Fruit fly (Drosophila melanogaster) whole organism, embryonic: ENCODE results near the gene tok.

Experiments
- Ada2b ChIP-seq: fragments of 200-800 bp; sonication (Bioruptor generic); IDR thresholded peaks from 2 replicates; pipeline ENCODE4 v1.3.6; 2022; ENCODE audit warnings: missing biosample characterization, missing genetic modification characterization
- Adf1 ChIP-seq: fragments of 200-800 bp; sonication (Bioruptor generic); IDR thresholded peaks from 2 replicates; pipeline ENCODE4 v1.3.6; 2022; ENCODE audit warnings: missing biosample characterization, missing genetic modification characterization
- CG10543 ChIP-seq: fragments of 200-800 bp; sonication (Bioruptor generic); optimal IDR thresholded peaks from 3 replicates; lab custom pipeline; 2017; ENCODE audit warnings: missing biosample characterization, mild to moderate bottlenecking, missing genetic modification characterization, moderate library complexity
- CG12219 ChIP-seq: fragments of 200-800 bp; sonication (Bioruptor generic); optimal IDR thresholded peaks from 3 replicates; lab custom pipeline; 2018; ENCODE audit warnings: missing biosample characterization, mild to moderate bottlenecking, missing genetic modification characterization
- CG13894 ChIP-seq: fragments of 200-800 bp; sonication (Bioruptor generic); optimal IDR thresholded peaks from 3 replicates; lab custom pipeline; 2018; ENCODE audit warnings: missing biosample characterization, mild to moderate bottlenecking, missing genetic modification characterization, moderate library complexity
- CG14965 ChIP-seq: fragments of 200-800 bp; sonication (Bioruptor generic); optimal IDR thresholded peaks from 2 replicates; lab custom pipeline; 2016; ENCODE audit warnings: missing biosample characterization, missing genetic modification characterization, borderline replicate concordance
- CG15011 ChIP-seq: fragments of 200-800 bp; sonication (Bioruptor generic); optimal IDR thresholded peaks from 3 replicates; lab custom pipeline; 2018; ENCODE audit warnings: missing biosample characterization, mild to moderate bottlenecking, missing genetic modification characterization
- CG1529 ChIP-seq: fragments of 200-800 bp; sonication (Bioruptor generic); optimal IDR thresholded peaks from 3 replicates; lab custom pipeline; 2018; ENCODE audit warnings: missing biosample characterization, missing genetic modification characterization
- CG17568 ChIP-seq: fragments of 200-800 bp; sonication (Bioruptor generic); optimal IDR thresholded peaks from 2 replicates; lab custom pipeline; 2018; ENCODE audit warnings: missing biosample characterization, mild to moderate bottlenecking, missing genetic modification characterization, moderate library complexity
- CG17802 ChIP-seq: fragments of 200-800 bp; sonication (Bioruptor generic); optimal IDR thresholded peaks from 2 replicates; lab custom pipeline; 2018; ENCODE audit warnings: missing biosample characterization, mild to moderate bottlenecking, missing genetic modification characterization, moderate library complexity
- CG2712 ChIP-seq: fragments of 200-800 bp; optimal IDR thresholded peaks from 3 replicates; lab custom pipeline; 2019; ENCODE audit warnings: missing biosample characterization, mild to moderate bottlenecking, missing genetic modification characterization, moderate library complexity
- CG30020 ChIP-seq: fragments of 200-800 bp; optimal IDR thresholded peaks from 2 replicates; lab custom pipeline; 2019; ENCODE audit warnings: missing biosample characterization, mild to moderate bottlenecking, missing genetic modification characterization, moderate library complexity
- CG7556 ChIP-seq: fragments of 200-800 bp; sonication (Bioruptor generic); optimal IDR thresholded peaks from 2 replicates; lab custom pipeline; 2017; ENCODE audit warnings: missing biosample characterization, mild to moderate bottlenecking, missing genetic modification characterization
- CG7963 ChIP-seq: fragments of 200-800 bp; sonication (Bioruptor generic); IDR thresholded peaks from 3 replicates; pipeline ENCODE4 v1.3.6; 2022; ENCODE audit warnings: missing biosample characterization, missing genetic modification characterization; ENCODE audit not compliant: partially characterized antibody
- CG8924 ChIP-seq: fragments of 200-800 bp; optimal IDR thresholded peaks from 3 replicates; lab custom pipeline; 2019; ENCODE audit warnings: missing biosample characterization, mild to moderate bottlenecking, missing genetic modification characterization, moderate library complexity
- CG9727 ChIP-seq: fragments of 200-800 bp; sonication (Bioruptor generic); optimal IDR thresholded peaks from 3 replicates; lab custom pipeline; 2017; ENCODE audit warnings: missing biosample characterization, mild to moderate bottlenecking, missing genetic modification characterization
- CG9817 ChIP-seq: fragments of 200-800 bp; sonication (Bioruptor generic); optimal IDR thresholded peaks from 2 replicates; lab custom pipeline; 2018; ENCODE audit warnings: missing biosample characterization, mild to moderate bottlenecking, missing genetic modification characterization, moderate library complexity
- CG9932 ChIP-seq: fragments of 200-800 bp; sonication (Bioruptor generic); IDR thresholded peaks from 2 replicates; pipeline ENCODE4 v1.3.6; 2022; ENCODE audit warnings: missing biosample characterization, missing genetic modification characterization
- Drgx ChIP-seq: fragments of 200-800 bp; sonication (Bioruptor generic); IDR thresholded peaks from 2 replicates; pipeline ENCODE4 v1.3.6; 2022; ENCODE audit warnings: missing biosample characterization, missing genetic modification characterization
- Hr39 ChIP-seq: fragments of >200 bp; optimal IDR thresholded peaks from 2 replicates; lab custom pipeline; 2017
- Hr51 ChIP-seq, 2 experiments: fragments of 200-800 bp; sonication (Bioruptor generic); optimal IDR thresholded peaks; 2 replicates in 1 of 2; 3 replicates in 1 of 2; lab custom pipeline; 2016 to 2018; ENCODE audit warnings: missing biosample characterization in 2 of 2, missing genetic modification characterization in 2 of 2, mild to moderate bottlenecking in 1 of 2, moderate library complexity in 1 of 2
- Hsf ChIP-seq: fragments of 200-800 bp; sonication (Bioruptor generic); optimal IDR thresholded peaks from 3 replicates; lab custom pipeline; 2016; ENCODE audit warnings: missing biosample characterization, missing genetic modification characterization
- Lhr ChIP-seq: fragments of 200-800 bp; sonication (Bioruptor generic); optimal IDR thresholded peaks from 3 replicates; lab custom pipeline; 2017; ENCODE audit warnings: mild to moderate bottlenecking, missing biosample characterization, missing genetic modification reagents, missing genetic modification characterization
- Ptx1 ChIP-seq: fragments of 200-800 bp; sonication (Bioruptor generic); IDR thresholded peaks from 2 replicates; pipeline ENCODE4 v1.3.6; 2022; ENCODE audit warnings: missing biosample characterization, missing genetic modification characterization
- Scr ChIP-seq: fragments of 200-800 bp; sonication (Bioruptor generic); IDR thresholded peaks from 2 replicates; pipeline ENCODE4 v1.3.6; 2022; ENCODE audit warnings: missing biosample characterization, missing genetic modification characterization; ENCODE audit not compliant: partially characterized antibody
- Sox102F ChIP-seq: fragments of 200-800 bp; sonication (Bioruptor generic); optimal IDR thresholded peaks from 2 replicates; lab custom pipeline; 2018; ENCODE audit warnings: missing biosample characterization, mild to moderate bottlenecking, missing genetic modification characterization, moderate library complexity
- Sry-β ChIP-seq: fragments of 200-800 bp; sonication (Bioruptor generic); optimal IDR thresholded peaks from 2 replicates; lab custom pipeline; 2018; ENCODE audit warnings: missing biosample characterization, mild to moderate bottlenecking, missing genetic modification characterization, moderate library complexity
- amos ChIP-seq: fragments of 200-800 bp; sonication (Bioruptor generic); IDR thresholded peaks from 2 replicates; pipeline ENCODE4 v1.3.6; 2022; ENCODE audit warnings: missing biosample characterization, missing genetic modification characterization; ENCODE audit not compliant: partially characterized antibody
- az2 ChIP-seq: fragments of 200-800 bp; sonication (Bioruptor generic); optimal IDR thresholded peaks from 3 replicates; lab custom pipeline; 2016; ENCODE audit warnings: missing biosample characterization, missing genetic modification characterization
- danr ChIP-seq: fragments of 200-800 bp; sonication (Bioruptor generic); IDR thresholded peaks from 2 replicates; pipeline ENCODE4 v1.3.6; 2022; ENCODE audit warnings: missing biosample characterization, missing genetic modification characterization
- dysf ChIP-seq: fragments of 200-800 bp; sonication (Bioruptor generic); IDR thresholded peaks from 3 replicates; pipeline ENCODE4 v1.3.6; 2022; ENCODE audit warnings: missing biosample characterization, missing genetic modification characterization
- fd96Cb ChIP-seq: fragments of 200-800 bp; sonication (Bioruptor generic); optimal IDR thresholded peaks from 2 replicates; lab custom pipeline; 2018; ENCODE audit warnings: missing biosample characterization, mild to moderate bottlenecking, missing genetic modification characterization, moderate library complexity
- ftz-f1 ChIP-seq: fragments of 200-800 bp; sonication (Bioruptor generic); optimal IDR thresholded peaks from 2 replicates; lab custom pipeline; 2016; ENCODE audit warnings: missing biosample characterization, missing genetic modification characterization
- gem ChIP-seq: fragments of 200-800 bp; sonication (Bioruptor generic); optimal IDR thresholded peaks from 2 replicates; lab custom pipeline; 2019; ENCODE audit warnings: missing biosample characterization, mild to moderate bottlenecking, missing genetic modification characterization, moderate library complexity
- gsb ChIP-seq: fragments of 200-800 bp; sonication (Bioruptor generic); IDR thresholded peaks from 2 replicates; pipeline ENCODE4 v1.3.6; 2022; ENCODE audit warnings: missing biosample characterization, missing genetic modification characterization
- h ChIP-seq: fragments of >200 bp; optimal IDR thresholded peaks from 2 replicates; lab custom pipeline; 2017
- hb ChIP-seq: fragments of 200-800 bp; sonication (Bioruptor generic); IDR thresholded peaks from 3 replicates; pipeline ENCODE4 v1.3.6; 2022; ENCODE audit warnings: missing biosample characterization, missing genetic modification characterization; ENCODE audit not compliant: partially characterized antibody
- hbn ChIP-seq: fragments of 200-800 bp; sonication (Bioruptor generic); IDR thresholded peaks from 2 replicates; pipeline ENCODE4 v1.3.6; 2022; ENCODE audit warnings: missing biosample characterization, missing genetic modification characterization; ENCODE audit not compliant: partially characterized antibody
- hkb ChIP-seq, 2 experiments: fragments of 200-800 bp in 1 of 2; fragments of >200 bp in 1 of 2; sonication (Bioruptor generic) in 1 of 2; IDR thresholded peaks in 1 of 2; optimal IDR thresholded peaks in 1 of 2; 2 replicates each; pipeline versions ENCODE4 v1.3.6 to Lab custom; 2017 to 2022; ENCODE audit warnings: missing biosample characterization in 1 of 2, missing genetic modification characterization in 1 of 2
- inv ChIP-seq: fragments of 200-800 bp; sonication (Bioruptor generic); IDR thresholded peaks from 2 replicates; pipeline ENCODE4 v1.3.6; 2022; ENCODE audit warnings: missing biosample characterization, missing genetic modification characterization; ENCODE audit not compliant: partially characterized antibody
- lmd ChIP-seq: fragments of 200-800 bp; sonication (Bioruptor generic); IDR thresholded peaks from 2 replicates; pipeline ENCODE4 v1.3.6; 2022; ENCODE audit warnings: missing biosample characterization, missing genetic modification characterization
- nom ChIP-seq: fragments of 200-800 bp; sonication (Bioruptor generic); optimal IDR thresholded peaks from 2 replicates; lab custom pipeline; 2017; ENCODE audit warnings: missing biosample characterization, missing genetic modification characterization, mild to moderate bottlenecking, moderate library complexity, missing genetic modification reagents
- otp ChIP-seq: fragments of 200-800 bp; sonication (Bioruptor generic); IDR thresholded peaks from 3 replicates; pipeline ENCODE4, ENCODE4 v1.3.6; 2022; ENCODE audit warnings: missing biosample characterization, missing genetic modification characterization
- sima ChIP-seq: fragments of 200-800 bp; sonication (Bioruptor generic); optimal IDR thresholded peaks from 2 replicates; lab custom pipeline; 2016; ENCODE audit warnings: missing biosample characterization, missing genetic modification characterization
- so ChIP-seq: fragments of 200-800 bp; sonication (Bioruptor generic); IDR thresholded peaks from 3 replicates; pipeline ENCODE4 v1.3.6; 2022; ENCODE audit warnings: missing biosample characterization, missing genetic modification characterization
- stc ChIP-seq: fragments of 200-800 bp; sonication (Bioruptor generic); IDR thresholded peaks from 2 replicates; pipeline ENCODE4 v1.3.6; 2022; ENCODE audit warnings: missing biosample characterization, missing genetic modification characterization
- sug ChIP-seq: fragments of 200-800 bp; optimal IDR thresholded peaks from 2 replicates; lab custom pipeline; 2019; ENCODE audit warnings: missing biosample characterization, mild to moderate bottlenecking, missing genetic modification characterization, moderate library complexity
- tin ChIP-seq: fragments of 200-800 bp; sonication (Bioruptor generic); optimal IDR thresholded peaks from 3 replicates; lab custom pipeline; 2016; ENCODE audit warnings: missing biosample characterization, missing genetic modification characterization
- ttk ChIP-seq: fragments of 200-800 bp; sonication (Bioruptor generic); IDR thresholded peaks from 2 replicates; pipeline ENCODE4 v2.1.2; 2022; ENCODE audit warnings: missing biosample characterization, missing genetic modification characterization
- usp ChIP-seq: fragments of >200 bp; optimal IDR thresholded peaks from 2 replicates; lab custom pipeline; 2017; ENCODE audit warnings: missing biosample characterization, missing genetic modification characterization
- zf30C ChIP-seq: fragments of 200-800 bp; sonication (Bioruptor generic); optimal IDR thresholded peaks from 3 replicates; lab custom pipeline; 2018; ENCODE audit warnings: missing biosample characterization, mild to moderate bottlenecking, missing genetic modification characterization

The tok gene

dm6 chr3R:24753561-24754027 lies 34.1 kb downstream of the tok start, which contains the start of gene asp (continued):
- TF ChIP-seq CG1529 (GFP tag; lab: Kevin White, UChicago) (no peak), Drgx (GFP tag; lab: Robert Waterston, UW) (no peak), otp (no peak), CG9932 (GFP tag; lab: Robert Waterston, UW) (0 out of 2 replicates have a peak, but pooled peaks have one; percentile 30), CG10543 (no peak), Lhr (GFP tag; lab: Kevin White, UChicago) (no peak), inv (peak; percentile 74), CG7556 (no peak), CG12219 (no peak), danr (GFP tag; lab: Robert Waterston, UW) (no peak), CG7963 (peak; percentile 90), CG2712 (tag; lab: Kevin White, UChicago) (no peak), Adf1 (GFP tag; lab: Robert Waterston, UW) (no peak), nom (GFP tag; lab: Kevin White, UChicago) (no peak), CG15011 (GFP tag; lab: Kevin White, UChicago) (no peak), ftz-f1 (GFP tag; lab: Kevin White, UChicago) (no peak), sima (GFP tag; lab: Kevin White, UChicago) (no peak), Hr51 (GFP tag; optimal IDR thresholded peaks at IDR 0.05; lab: Kevin White, UChicago) (no peak), CG8924 (peak; percentile 24), so (no peak), ttk (GFP tag; lab: Robert Waterston, UW) (no peak), hb (GFP tag; lab: Robert Waterston, UW) (peak; percentile 84), zf30C (no peak), hbn (peak; percentile 82), CG17568 (GFP tag; lab: Kevin White, UChicago) (no peak), Ptx1 (GFP tag; lab: Robert Waterston, UW) (no peak), CG9727 (GFP tag; lab: Kevin White, UChicago) (peak; percentile 19), fd96Cb (tag; lab: Kevin White, UChicago) (no peak), Sox102F (GFP tag; lab: Kevin White, UChicago) (no peak), hkb (optimal IDR thresholded peaks at IDR 0.05; lab: Kevin White, UChicago) (no peak), hkb (GFP tag; IDR thresholded peaks at IDR 0.05; lab: Robert Waterston, UW) (no peak), stc (GFP tag; lab: Robert Waterston, UW) (no peak), gem (tag; lab: Kevin White, UChicago) (no peak), gsb (no peak), dysf (GFP tag; lab: Robert Waterston, UW) (no peak), tin (GFP tag; lab: Kevin White, UChicago) (peak; percentile 47), az2 (GFP tag; lab: Kevin White, UChicago) (peak; percentile 30), Hsf (GFP tag; lab: Kevin White, UChicago) (no peak), Sry-β (GFP tag; lab: Kevin White, UChicago) (no peak), CG14965 (GFP tag; lab: Kevin White, UChicago) (no peak), Ada2b (GFP tag; lab: Robert Waterston, UW) (0 out of 2 replicates have a peak, but pooled peaks have one; percentile 10), usp (GFP tag; lab: Kevin White, UChicago) (no peak), CG17802 (tag; lab: Kevin White, UChicago) (peak; percentile 98), Scr (GFP tag; lab: Robert Waterston, UW) (peak; percentile 85), CG9817 (tag; lab: Kevin White, UChicago) (no peak), amos (GFP tag; lab: Robert Waterston, UW) (peak; percentile 77), CG13894 (tag; lab: Kevin White, UChicago) (no peak), CG30020 (tag; lab: Kevin White, UChicago) (no peak), lmd (GFP tag; lab: Robert Waterston, UW) (peak; percentile 26; the same call in 1 of the 2 replicates), Hr39 (lab: Kevin White, UChicago) (no peak), h (lab: Kevin White, UChicago) (no peak), sug (tag; lab: Kevin White, UChicago) (no peak)
